Fruit fly (Drosophila melanogaster) whole organism, embryonic: ENCODE measurements around the gene Msh6.

Experiments used
- BEAF-32 ChIP-seq: fragments of 200-800 bp; sonication (Bioruptor generic); optimal IDR thresholded peaks from 3 replicates; lab custom pipeline; 2017; ENCODE audit warnings: missing biosample characterization, missing genetic modification characterization, mild to moderate bottlenecking, moderate library complexity, missing genetic modification reagents
- CG7987 ChIP-seq: fragments of 200-800 bp; sonication (Bioruptor generic); optimal IDR thresholded peaks from 2 replicates; lab custom pipeline; 2018; ENCODE audit warnings: missing biosample characterization, mild to moderate bottlenecking, missing genetic modification characterization, moderate library complexity
- CG8359 ChIP-seq: fragments of 200-800 bp; sonication (Bioruptor generic); optimal IDR thresholded peaks from 2 replicates; lab custom pipeline; 2017; ENCODE audit warnings: missing biosample characterization, mild to moderate bottlenecking, missing genetic modification characterization, borderline replicate concordance
- CG8478 ChIP-seq: fragments of >200 bp; optimal IDR thresholded peaks from 2 replicates; lab custom pipeline; 2018
- Deaf1 ChIP-seq: fragments of 200-800 bp; optimal IDR thresholded peaks from 3 replicates; lab custom pipeline; 2019; ENCODE audit warnings: missing biosample characterization, mild to moderate bottlenecking, missing genetic modification characterization, moderate library complexity
- eyg ChIP-seq: fragments of 200-800 bp; sonication (Bioruptor generic); optimal IDR thresholded peaks from 3 replicates; lab custom pipeline; 2016; ENCODE audit warnings: missing biosample characterization, missing genetic modification characterization
- lab ChIP-seq: fragments of 200-800 bp; sonication (Bioruptor generic); optimal IDR thresholded peaks from 3 replicates; lab custom pipeline; 2017; ENCODE audit warnings: missing biosample characterization, missing genetic modification characterization, mild to moderate bottlenecking, moderate library complexity, missing genetic modification reagents
- run ChIP-seq: fragments of 200-800 bp; sonication (Bioruptor generic); optimal IDR thresholded peaks from 3 replicates; lab custom pipeline; 2018; ENCODE audit warnings: missing biosample characterization, mild to moderate bottlenecking, missing genetic modification characterization

DNA sequence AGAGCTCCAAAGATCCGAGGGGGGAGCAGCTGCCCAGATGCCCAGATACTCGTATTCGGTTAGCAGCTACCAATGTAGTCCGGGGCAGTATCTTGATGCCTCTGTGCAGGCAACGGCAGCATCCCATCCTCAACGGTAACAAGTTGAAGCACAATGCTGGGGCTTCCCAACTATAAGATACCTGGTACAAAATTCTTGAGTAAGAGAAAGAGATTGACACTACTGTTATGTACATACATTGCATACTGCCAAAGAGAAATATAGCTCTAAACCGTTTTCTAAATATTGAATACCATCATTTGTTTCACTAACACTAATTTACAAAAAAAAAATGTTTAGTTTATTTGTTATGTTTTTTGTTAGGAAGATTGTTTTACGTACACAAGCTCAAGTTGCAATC lies 31.3 kb upstream of the Msh6 start:
- no peak for TF ChIP-seq CG7987
- no peak for TF ChIP-seq CG8478
- TF ChIP-seq run (tag; lab: Kevin White, UChicago), result no peak
- no peak for TF ChIP-seq lab (GFP tag; lab: Kevin White, UChicago)
- TF ChIP-seq Deaf1 (tag; lab: Kevin White, UChicago), result no peak
- no peak for TF ChIP-seq BEAF-32
- TF ChIP-seq eyg, result no peak
- TF ChIP-seq CG8359, result no peak
